Worm (Caenorhabditis elegans) whole organism, midembryonic: ENCODE measurements around the gene T25B2.4.

ENCODE experiments used
- T22C8.4 ChIP-seq: fragments of 200-800 bp; sonication (Bioruptor generic); IDR thresholded peaks from 2 replicates; pipeline ENCODE4 v1.3.6; 2022; ENCODE audit warnings: missing genetic modification characterization, missing compliant biosample characterization
- flt-1 ChIP-seq: fragments of 200-800 bp; sonication (Bioruptor generic); IDR thresholded peaks from 2 replicates; pipeline ENCODE4 v1.3.6; 2022; ENCODE audit warnings: missing genetic modification characterization, missing compliant biosample characterization
- med-1 ChIP-seq: sonication (generic microtip); optimal IDR thresholded peaks from 2 replicates; lab custom pipeline; 2017; ENCODE audit warnings: missing genetic modification characterization, mild to moderate bottlenecking, missing compliant biosample characterization, antibody characterized with exemption, missing genetic modification reagents; ENCODE audit not compliant: insufficient read depth
- ztf-29 ChIP-seq: fragments of 200-800 bp; sonication (Bioruptor generic); IDR thresholded peaks from 2 replicates; pipeline ENCODE4 v1.3.6; 2022; ENCODE audit warnings: missing genetic modification reagents, missing genetic modification characterization, missing compliant biosample characterization

DNA sequence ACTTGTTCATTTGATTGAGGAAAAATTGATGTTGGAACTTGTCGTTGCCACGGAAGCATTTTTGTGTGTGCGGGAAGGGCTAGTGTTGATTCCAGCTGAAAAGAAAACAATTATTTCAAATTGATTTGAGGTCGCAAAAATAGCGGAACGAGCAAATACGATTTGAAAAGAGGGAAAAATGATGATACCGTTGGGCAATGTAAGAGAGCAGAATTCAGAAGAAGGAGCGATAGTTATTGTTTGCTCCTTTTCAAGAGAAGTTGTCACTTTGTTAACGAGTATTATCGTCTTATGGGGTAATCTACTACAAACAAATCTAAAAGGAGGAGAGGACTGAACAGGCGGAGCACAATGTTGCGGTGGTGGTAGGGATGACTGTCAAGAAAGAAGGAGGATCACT, 17.6 kb upstream of the T25B2.4 start, which contains the start of gene odd-2:
- TF ChIP-seq flt-1 (GFP tag; lab: Robert Waterston, UW) (no peak), ztf-29 (GFP tag; lab: Robert Waterston, UW) (no peak), T22C8.4 (GFP tag; lab: Robert Waterston, UW) (no peak), med-1 (no peak)
